Fruit fly (Drosophila melanogaster): Measurements from ENCODE around the gene CG15172.

dm6 chr2L:18997148-18997547, 25.1 kb upstream of the CG15172 start, which contains the start of gene CG31792:
- TF ChIP-seq Mnt (GFP tag; optimal IDR thresholded peaks at IDR 0.05) (no peak), CG7045 (GFP tag; optimal IDR thresholded peaks at IDR 0.05) (no peak), cnc (optimal IDR thresholded peaks at IDR 0.05) (no peak), tj (GFP tag; optimal IDR thresholded peaks at IDR 0.05) (no peak), cic (GFP tag; optimal IDR thresholded peaks at IDR 0.05) (no peak), Clk (GFP tag; optimal IDR thresholded peaks at IDR 0.05) (no peak), CG14711 (tag; optimal IDR thresholded peaks at IDR 0.05) (no peak), kay (GFP tag; ENCODE audit: borderline replicate concordance) (no peak)

All from whole organism, adult.